Fruit fly (Drosophila melanogaster): ENCODE data around the gene CG5439.
"Not testable (repeated sequence)": the region's sequence is repeated elsewhere in the genome, so short reads cannot be mapped to it uniquely, and the experiment has no call there.

DNA sequence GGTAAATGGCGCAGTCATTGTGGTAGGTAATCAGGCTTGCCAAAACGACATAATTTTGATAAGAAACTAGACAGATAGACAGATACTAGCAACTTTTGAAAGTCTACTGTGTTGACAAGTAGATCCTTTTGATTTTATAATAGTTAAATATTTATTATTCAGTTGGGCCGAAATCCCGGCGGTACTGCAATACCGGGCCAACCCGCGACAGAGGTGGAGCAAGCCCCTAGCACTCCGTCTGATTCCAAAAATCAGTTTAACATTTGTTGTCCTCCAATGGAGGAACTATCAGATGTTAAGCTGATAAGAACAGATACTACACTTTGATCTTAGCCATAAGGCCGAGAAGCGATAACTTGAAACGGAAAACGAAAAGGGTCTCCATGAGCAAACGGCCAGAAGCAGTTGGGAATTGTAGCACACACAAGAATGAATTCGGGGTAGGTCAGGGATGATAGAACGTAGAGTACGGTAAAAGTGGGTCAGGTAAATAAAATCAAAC is 34.9 kb downstream of the CG5439 start, which contains the start of gene CG15482:
- not testable (repeated sequence) for TF ChIP-seq tj (GFP tag; optimal IDR thresholded peaks at IDR 0.05); CG7045 (GFP tag; optimal IDR thresholded peaks at IDR 0.05); ovo (GFP tag; optimal IDR thresholded peaks at IDR 0.05); Mnt (GFP tag; optimal IDR thresholded peaks at IDR 0.05); toe (GFP tag; optimal IDR thresholded peaks at IDR 0.05); CG5204 (GFP tag; optimal IDR thresholded peaks at IDR 0.05); pad (GFP tag; optimal IDR thresholded peaks at IDR 0.05); cnc (optimal IDR thresholded peaks at IDR 0.05); Hr96 (GFP tag; optimal IDR thresholded peaks at IDR 0.05)
- peak; percentile 54 for TF ChIP-seq kay (GFP tag; ENCODE audit: borderline replicate concordance)

All from whole organism, adult.